Worm (Caenorhabditis elegans) whole organism, L1 larva: ENCODE data around the gene clec-208.

Experiments
- C04F5.9 ChIP-seq: sonication (generic microtip); optimal IDR thresholded peaks from 2 replicates; lab custom pipeline; 2016; ENCODE audit warnings: missing genetic modification characterization, missing compliant biosample characterization
- Y116A8C.19 ChIP-seq: sonication (generic microtip); optimal IDR thresholded peaks from 2 replicates; lab custom pipeline; 2016; ENCODE audit warnings: missing compliant biosample characterization, missing genetic modification characterization, borderline replicate concordance
- aha-1 ChIP-seq: fragments of 150-350 bp; optimal IDR thresholded peaks from 2 replicates; lab custom pipeline; 2014; ENCODE audit warnings: missing biosample characterization, missing genetic modification characterization
- alr-1 ChIP-seq: fragments of 200-800 bp; sonication (Bioruptor generic); optimal IDR thresholded peaks from 2 replicates; lab custom pipeline; 2018; ENCODE audit warnings: borderline replicate concordance, mild to moderate bottlenecking, missing genetic modification characterization, missing compliant biosample characterization
- ama-1 ChIP-seq: fragments of 150-350 bp; optimal IDR thresholded peaks from 2 replicates; lab custom pipeline; 2014
- blmp-1 ChIP-seq: fragments of 150-350 bp; optimal IDR thresholded peaks from 2 replicates; lab custom pipeline; 2014; ENCODE audit warnings: missing biosample characterization, missing genetic modification characterization
- ceh-63 ChIP-seq: fragments of 200-800 bp; sonication (Bioruptor generic); optimal IDR thresholded peaks from 2 replicates; lab custom pipeline; 2018; ENCODE audit warnings: mild to moderate bottlenecking, missing genetic modification characterization, missing compliant biosample characterization
- ceh-8 ChIP-seq: fragments of 200-800 bp; sonication (Bioruptor generic); optimal IDR thresholded peaks from 2 replicates; lab custom pipeline; 2018; ENCODE audit warnings: mild to moderate bottlenecking, missing genetic modification characterization, moderate library complexity, missing compliant biosample characterization
- ceh-88 ChIP-seq: fragments of 200-800 bp; sonication (Bioruptor generic); IDR thresholded peaks from 2 replicates; pipeline ENCODE4 v1.3.6; 2022; ENCODE audit warnings: missing genetic modification characterization, missing compliant biosample characterization
- ces-1 ChIP-seq: fragments of 150-350 bp; optimal IDR thresholded peaks from 2 replicates; lab custom pipeline; 2014; ENCODE audit warnings: missing biosample characterization, missing genetic modification reagents, missing genetic modification characterization
- dpl-1 ChIP-seq, 3 experiments: fragments of 150-350 bp in 2 of 3; sonication (generic microtip) in 1 of 3; optimal IDR thresholded peaks; 2 replicates each; lab custom pipeline; 2014 to 2017; ENCODE audit warnings: missing biosample characterization in 3 of 3, missing genetic modification characterization in 3 of 3, missing genetic modification reagents in 3 of 3
- dsc-1 ChIP-seq: sonication (generic microtip); optimal IDR thresholded peaks from 2 replicates; lab custom pipeline; 2016; ENCODE audit warnings: mild to moderate bottlenecking, missing genetic modification characterization, missing compliant biosample characterization
- efl-1 ChIP-seq, 4 experiments: fragments of 150-350 bp; optimal IDR thresholded peaks in 3 of 4; peaks in 1 of 4; 1 replicate in 1 of 4; 2 replicates in 3 of 4; lab custom pipeline; 2014; ENCODE audit warnings: missing biosample characterization in 2 of 4, missing genetic modification characterization in 2 of 4, missing genetic modification reagents in 2 of 4
- egl-27 ChIP-seq, 2 experiments: fragments of 150-350 bp in 1 of 2; sonication (generic microtip); optimal IDR thresholded peaks; 3 replicates each; lab custom pipeline; 2017 to 2018; ENCODE audit warnings: missing biosample characterization in 2 of 2, missing genetic modification characterization in 2 of 2, missing genetic modification reagents in 2 of 2
- elt-3 ChIP-seq, 6 experiments: fragments of 150-350 bp in 1 of 6; sonication (generic microtip); optimal IDR thresholded peaks; 2 replicates each; lab custom pipeline; 2017 to 2018; ENCODE audit warnings: missing biosample characterization in 6 of 6, missing genetic modification characterization in 6 of 6, inconsistent platforms in 1 of 6
- fkh-10 ChIP-seq: sonication (generic microtip); optimal IDR thresholded peaks from 2 replicates; lab custom pipeline; 2017; ENCODE audit warnings: missing biosample characterization, missing genetic modification reagents, missing genetic modification characterization
- fkh-4 ChIP-seq: sonication (generic microtip); optimal IDR thresholded peaks from 2 replicates; lab custom pipeline; 2016; ENCODE audit warnings: missing compliant biosample characterization, missing genetic modification characterization, borderline replicate concordance
- fkh-8 ChIP-seq: sonication (generic microtip); optimal IDR thresholded peaks from 2 replicates; lab custom pipeline; 2016; ENCODE audit warnings: mild to moderate bottlenecking, missing genetic modification characterization, missing compliant biosample characterization
- fos-1 ChIP-seq: fragments of 150-350 bp; optimal IDR thresholded peaks from 2 replicates; lab custom pipeline; 2014; ENCODE audit warnings: missing biosample characterization, missing genetic modification characterization
- hpl-2 ChIP-seq: fragments of 150-350 bp; optimal IDR thresholded peaks from 2 replicates; lab custom pipeline; 2014; ENCODE audit warnings: missing biosample characterization, missing genetic modification reagents, missing genetic modification characterization
- jun-1 ChIP-seq: fragments of 150-350 bp; optimal IDR thresholded peaks from 2 replicates; lab custom pipeline; 2014; ENCODE audit warnings: missing biosample characterization, missing genetic modification reagents, missing genetic modification characterization
- mab-9 ChIP-seq: fragments of 200-800 bp; sonication (Bioruptor generic); IDR thresholded peaks from 2 replicates; pipeline ENCODE4 v1.3.6; 2022; ENCODE audit warnings: missing genetic modification reagents, missing genetic modification characterization, missing compliant biosample characterization
- mdl-1 ChIP-seq, 2 experiments: fragments of 150-350 bp; optimal IDR thresholded peaks; 2 replicates each; lab custom pipeline; 2014 to 2017; ENCODE audit warnings: missing biosample characterization in 2 of 2, missing genetic modification characterization in 2 of 2, inconsistent platforms in 1 of 2
- mef-2 ChIP-seq: fragments of 150-350 bp; optimal IDR thresholded peaks from 2 replicates; lab custom pipeline; 2014; ENCODE audit warnings: missing biosample characterization, missing genetic modification characterization
- nhr-11 ChIP-seq: fragments of 150-350 bp; optimal IDR thresholded peaks from 2 replicates; lab custom pipeline; 2014; ENCODE audit warnings: missing biosample characterization, missing genetic modification characterization
- nhr-47 ChIP-seq: sonication (generic microtip); optimal IDR thresholded peaks from 2 replicates; lab custom pipeline; 2016; ENCODE audit warnings: mild to moderate bottlenecking, missing genetic modification characterization, moderate library complexity, missing compliant biosample characterization
- nhr-71 ChIP-seq: sonication (generic microtip); optimal IDR thresholded peaks from 2 replicates; lab custom pipeline; 2016; ENCODE audit warnings: mild to moderate bottlenecking, missing genetic modification characterization, moderate library complexity, missing compliant biosample characterization
- nhr-90 ChIP-seq: sonication (generic microtip); optimal IDR thresholded peaks from 2 replicates; lab custom pipeline; 2016; ENCODE audit warnings: mild to moderate bottlenecking, missing genetic modification characterization, missing compliant biosample characterization; ENCODE audit not compliant: poor library complexity
- pqm-1 ChIP-seq: sonication (generic microtip); optimal IDR thresholded peaks from 3 replicates; lab custom pipeline; 2017; ENCODE audit warnings: missing biosample characterization, missing genetic modification characterization
- snpc-4 ChIP-seq: fragments of 150-350 bp; optimal IDR thresholded peaks from 2 replicates; lab custom pipeline; 2014; ENCODE audit warnings: missing biosample characterization, missing genetic modification characterization
- snu-23 ChIP-seq: sonication (generic microtip); optimal IDR thresholded peaks from 2 replicates; lab custom pipeline; 2016; ENCODE audit warnings: missing genetic modification characterization, missing compliant biosample characterization
- sox-4 ChIP-seq: sonication (generic microtip); optimal IDR thresholded peaks from 2 replicates; lab custom pipeline; 2016; ENCODE audit warnings: missing genetic modification characterization, missing compliant biosample characterization
- swsn-7 ChIP-seq: sonication (generic microtip); optimal IDR thresholded peaks from 2 replicates; lab custom pipeline; 2016; ENCODE audit warnings: missing genetic modification characterization, missing compliant biosample characterization
- tbx-2 ChIP-seq: sonication (generic microtip); optimal IDR thresholded peaks from 2 replicates; lab custom pipeline; 2016; ENCODE audit warnings: missing genetic modification characterization, missing compliant biosample characterization
- tlp-1 ChIP-seq: fragments of 150-350 bp; optimal IDR thresholded peaks from 2 replicates; lab custom pipeline; 2014; ENCODE audit warnings: missing biosample characterization, missing genetic modification characterization
- unc-130 ChIP-seq: fragments of 150-350 bp; optimal IDR thresholded peaks from 2 replicates; lab custom pipeline; 2017; ENCODE audit warnings: missing biosample characterization, missing genetic modification characterization, inconsistent platforms
- unc-30 ChIP-seq: sonication (generic microtip); optimal IDR thresholded peaks from 2 replicates; lab custom pipeline; 2017; ENCODE audit warnings: missing biosample characterization, missing genetic modification characterization
- unc-62 ChIP-seq: fragments of 150-350 bp; optimal IDR thresholded peaks from 2 replicates; lab custom pipeline; 2014; ENCODE audit warnings: missing biosample characterization, missing genetic modification reagents, missing genetic modification characterization
- unc-98 ChIP-seq: fragments of 200-800 bp; sonication (Bioruptor generic); IDR thresholded peaks from 2 replicates; pipeline ENCODE4 v1.3.6; 2022; ENCODE audit warnings: missing genetic modification characterization, missing compliant biosample characterization
- vab-15 ChIP-seq: sonication (generic microtip); optimal IDR thresholded peaks from 2 replicates; lab custom pipeline; 2017; ENCODE audit warnings: missing genotype, mild to moderate bottlenecking, missing genetic modification characterization, missing compliant biosample characterization
- xbp-1 ChIP-seq: sonication (generic microtip); optimal IDR thresholded peaks from 2 replicates; lab custom pipeline; 2016; ENCODE audit warnings: missing genetic modification characterization, missing compliant biosample characterization
- ztf-4 ChIP-seq: fragments of 150-350 bp; optimal IDR thresholded peaks from 2 replicates; lab custom pipeline; 2014; ENCODE audit warnings: missing biosample characterization, missing genetic modification characterization

clec-208 gene

ce11 chrV:2109295-2109694, 11.5 kb downstream of the clec-208 start, which contains the start of gene ckb-4 (continued):
- no peak for TF ChIP-seq mab-9 (GFP tag; lab: Robert Waterston, UW)
- no peak for TF ChIP-seq pqm-1 (tag; lab: Kevin White, UChicago)
- no peak for TF ChIP-seq nhr-47 (tag; lab: Kevin White, UChicago)
- no peak for TF ChIP-seq mef-2 (tag; lab: Kevin White, UChicago)
- no peak for TF ChIP-seq jun-1
- no peak for TF ChIP-seq ceh-88
- peak; percentile 11 for TF ChIP-seq vab-15
- TF ChIP-seq tlp-1 (tag; lab: Kevin White, UChicago), result no peak
- no peak for TF ChIP-seq snpc-4
- no peak for TF ChIP-seq unc-130 (tag; lab: Kevin White, UChicago)
- TF ChIP-seq nhr-71 (tag; lab: Kevin White, UChicago), result no peak
- TF ChIP-seq ztf-4 (tag; lab: Kevin White, UChicago), result no peak
- TF ChIP-seq alr-1 (tag; lab: Kevin White, UChicago), result no peak
- TF ChIP-seq fkh-4 (tag; lab: Kevin White, UChicago), result no peak
- TF ChIP-seq ceh-8 (GFP tag; lab: Kevin White, UChicago), result no peak
- no peak for TF ChIP-seq tbx-2 (tag; lab: Kevin White, UChicago)
- no peak for TF ChIP-seq elt-3 (tag; optimal IDR thresholded peaks at IDR 0.05; lab: Kevin White, UChicago)
- no peak for TF ChIP-seq ces-1
- TF ChIP-seq nhr-11 (tag; lab: Kevin White, UChicago), result no peak
- TF ChIP-seq dpl-1 (GFP tag; optimal IDR thresholded peaks at IDR 0.05; lab: Kevin White, UChicago), result peak; percentile 9 to 69 (median 29)
- TF ChIP-seq hpl-2, result no peak
- no peak for TF ChIP-seq fos-1
- no peak for TF ChIP-seq egl-27 (tag; optimal IDR thresholded peaks at IDR 0.05; lab: Kevin White, UChicago)
- TF ChIP-seq nhr-90 (tag; lab: Kevin White, UChicago), result no peak
- no peak for TF ChIP-seq unc-62 (GFP tag; lab: Kevin White, UChicago)
- peak; percentile 26 for TF ChIP-seq xbp-1
- no peak for TF ChIP-seq sox-4 (tag; lab: Kevin White, UChicago)
- no peak for TF ChIP-seq C04F5.9
- no peak for TF ChIP-seq fkh-10
- TF ChIP-seq ceh-63 (GFP tag; lab: Kevin White, UChicago), result no peak

- TF ChIP-seq efl-1 (optimal IDR thresholded peaks at IDR 0.05; lab: Kevin White, UChicago), result no peak
- peak in 1 of 2 experiments; percentile 66 for TF ChIP-seq efl-1 (GFP tag; optimal IDR thresholded peaks at IDR 0.05 in 1 of 2; lab: Kevin White, UChicago)
- no peak for TF ChIP-seq aha-1 (tag; lab: Kevin White, UChicago)
- TF ChIP-seq blmp-1 (tag; lab: Kevin White, UChicago), result peak; percentile 34
- TF ChIP-seq jun-1, result no peak
- TF ChIP-seq, all 84 proteins: peak for 2
These were observed 12.6 kb downstream of the clec-208 start, which contains the start of gene F22F7.3 for ce11 chrV:2110368-2110767. TSS of gene F22F7.3 (plus strand) at chrV:2110668.

ce11 chrV:2118574-2118973, 20.8 kb downstream of the clec-208 start, which contains the start of gene bgnt-1.2:
TSS of gene bgnt-1.2 (minus strand) at chrV:2118674.
- TF ChIP-seq nhr-71 (tag; lab: Kevin White, UChicago) (no peak), unc-30 (tag; lab: Kevin White, UChicago) (no peak), blmp-1 (tag; lab: Kevin White, UChicago) (no peak), ztf-4 (tag; lab: Kevin White, UChicago) (no peak), xbp-1 (no peak), unc-98 (GFP tag; lab: Robert Waterston, UW) (no peak), elt-3 (tag; optimal IDR thresholded peaks at IDR 0.05; lab: Kevin White, UChicago) (no peak), swsn-7 (no peak), snu-23 (no peak), mdl-1 (tag; optimal IDR thresholded peaks at IDR 0.05; lab: Kevin White, UChicago) (no peak), egl-27 (tag; optimal IDR thresholded peaks at IDR 0.05; lab: Kevin White, UChicago) (no peak), dsc-1 (tag; lab: Kevin White, UChicago) (no peak), fkh-8 (tag; lab: Kevin White, UChicago) (no peak), tlp-1 (tag; lab: Kevin White, UChicago) (no peak), ces-1 (no peak), ama-1 (lab: Kevin White, UChicago) (no peak), Y116A8C.19 (tag; lab: Kevin White, UChicago) (no peak)
